Worm (Caenorhabditis elegans) whole organism, early embryonic: ENCODE data around the gene Y57G11B.2.

Experiments
- B0310.2 ChIP-seq: sonication (generic microtip); optimal IDR thresholded peaks from 2 replicates; lab custom pipeline; 2016; ENCODE audit warnings: mild to moderate bottlenecking, missing genetic modification characterization, missing compliant biosample characterization
- F13C5.2 ChIP-seq: sonication (generic microtip); optimal IDR thresholded peaks from 2 replicates; lab custom pipeline; 2017; ENCODE audit warnings: mild to moderate bottlenecking, missing genetic modification characterization, inconsistent platforms, missing compliant biosample characterization
- aly-1 ChIP-seq: sonication (generic microtip); optimal IDR thresholded peaks from 2 replicates; lab custom pipeline; 2016; ENCODE audit warnings: missing genetic modification characterization, missing compliant biosample characterization
- ama-1 ChIP-seq: fragments of 150-350 bp; optimal IDR thresholded peaks from 2 replicates; lab custom pipeline; 2014
- ceh-13 ChIP-seq: fragments of 200-800 bp; sonication (Bioruptor generic); optimal IDR thresholded peaks from 2 replicates; lab custom pipeline; 2018; ENCODE audit warnings: mild to moderate bottlenecking, missing genetic modification characterization, missing compliant biosample characterization
- ceh-36 ChIP-seq: sonication (generic microtip); optimal IDR thresholded peaks from 2 replicates; lab custom pipeline; 2016; ENCODE audit warnings: missing genetic modification characterization, inconsistent platforms, missing compliant biosample characterization
- ets-7 ChIP-seq: sonication (generic microtip); optimal IDR thresholded peaks from 2 replicates; lab custom pipeline; 2016; ENCODE audit warnings: missing genotype, missing genetic modification characterization, missing compliant biosample characterization
- flt-1 ChIP-seq: fragments of 200-800 bp; sonication (Bioruptor generic); IDR thresholded peaks from 2 replicates; pipeline ENCODE4 v1.3.6; 2022; ENCODE audit warnings: missing genetic modification characterization, missing compliant biosample characterization
- hmbx-1 ChIP-seq: sonication (generic microtip); optimal IDR thresholded peaks from 2 replicates; lab custom pipeline; 2016; ENCODE audit warnings: mild to moderate bottlenecking, missing genetic modification characterization, missing compliant biosample characterization
- hmg-4 ChIP-seq: fragments of 200-800 bp; sonication (Bioruptor generic); optimal IDR thresholded peaks from 2 replicates; lab custom pipeline; 2018; ENCODE audit warnings: mild to moderate bottlenecking, missing genetic modification characterization, missing compliant biosample characterization
- hnd-1 ChIP-seq: sonication (generic microtip); optimal IDR thresholded peaks from 2 replicates; lab custom pipeline; 2016; ENCODE audit warnings: missing genetic modification characterization, missing compliant biosample characterization
- pes-1 ChIP-seq: fragments of 200-800 bp; sonication (Bioruptor generic); IDR thresholded peaks from 2 replicates; pipeline ENCODE4 v1.3.6; 2022; ENCODE audit warnings: missing genetic modification reagents, missing genetic modification characterization, missing compliant biosample characterization
- scrt-1 ChIP-seq: fragments of 200-800 bp; sonication (Bioruptor generic); IDR thresholded peaks from 2 replicates; pipeline ENCODE4 v1.3.6; 2022; ENCODE audit warnings: missing genetic modification characterization, missing compliant biosample characterization
- sea-1 ChIP-seq: fragments of 200-800 bp; sonication (Bioruptor generic); conservative IDR thresholded peaks from 2 replicates; pipeline ENCODE4 v1.3.6; 2022; ENCODE audit warnings: missing genetic modification characterization, missing compliant biosample characterization
- tbx-11 ChIP-seq: fragments of 200-800 bp; sonication (Bioruptor generic); IDR thresholded peaks from 2 replicates; pipeline ENCODE4 v1.3.6; 2022; ENCODE audit warnings: missing genetic modification characterization, missing compliant biosample characterization
- tbx-37 ChIP-seq: fragments of 200-800 bp; sonication (Bioruptor generic); conservative IDR thresholded peaks from 2 replicates; pipeline ENCODE4 v1.3.6; 2022; ENCODE audit warnings: missing genetic modification reagents, missing genetic modification characterization, missing compliant biosample characterization
- tra-4 ChIP-seq: sonication (generic microtip); optimal IDR thresholded peaks from 2 replicates; lab custom pipeline; 2017; ENCODE audit warnings: missing genetic modification characterization, missing compliant biosample characterization

Y57G11B.2 gene

DNA sequence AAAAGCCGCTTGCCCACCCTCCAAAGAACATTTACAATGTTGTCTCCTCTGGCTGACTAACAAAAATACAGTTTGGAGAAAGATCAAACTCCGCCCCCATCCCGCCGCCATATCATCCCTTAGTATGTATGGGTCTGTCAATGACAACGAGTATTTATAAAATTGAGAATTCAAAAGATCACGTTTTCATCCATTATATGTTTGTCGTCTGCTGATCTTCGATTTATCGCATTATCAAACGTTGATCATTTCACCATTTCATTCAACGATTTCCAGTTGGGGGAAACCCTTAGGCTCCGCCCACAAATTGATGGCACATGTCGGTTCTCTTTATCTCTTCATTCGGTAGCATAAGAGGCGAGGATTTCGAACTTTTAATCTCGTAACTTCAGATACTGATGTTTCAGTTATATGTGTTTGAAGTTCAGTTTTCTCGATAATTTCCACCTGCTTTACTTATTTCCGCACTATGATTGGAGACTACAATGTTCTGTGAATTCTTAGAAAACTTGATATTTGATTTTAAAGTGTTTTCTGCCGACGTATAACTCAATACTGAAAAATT is 49.1 kb downstream of the Y57G11B.2 start:
- TF ChIP-seq B0310.2 (tag; lab: Kevin White, UChicago) (no peak), F13C5.2 (tag; lab: Kevin White, UChicago) (no peak), ceh-13 (GFP tag; lab: Kevin White, UChicago) (no peak), tra-4 (tag; lab: Kevin White, UChicago) (no peak), scrt-1 (GFP tag; lab: Robert Waterston, UW) (no peak), hmbx-1 (tag; lab: Kevin White, UChicago) (no peak), sea-1 (GFP tag; lab: Robert Waterston, UW) (no peak), hmg-4 (GFP tag; lab: Kevin White, UChicago) (no peak), ama-1 (lab: Kevin White, UChicago) (no peak), ceh-36 (tag; lab: Kevin White, UChicago) (no peak), ets-7 (tag; lab: Kevin White, UChicago) (no peak), pes-1 (GFP tag; lab: Robert Waterston, UW) (no peak), tbx-37 (GFP tag; lab: Robert Waterston, UW) (no peak)

DNA sequence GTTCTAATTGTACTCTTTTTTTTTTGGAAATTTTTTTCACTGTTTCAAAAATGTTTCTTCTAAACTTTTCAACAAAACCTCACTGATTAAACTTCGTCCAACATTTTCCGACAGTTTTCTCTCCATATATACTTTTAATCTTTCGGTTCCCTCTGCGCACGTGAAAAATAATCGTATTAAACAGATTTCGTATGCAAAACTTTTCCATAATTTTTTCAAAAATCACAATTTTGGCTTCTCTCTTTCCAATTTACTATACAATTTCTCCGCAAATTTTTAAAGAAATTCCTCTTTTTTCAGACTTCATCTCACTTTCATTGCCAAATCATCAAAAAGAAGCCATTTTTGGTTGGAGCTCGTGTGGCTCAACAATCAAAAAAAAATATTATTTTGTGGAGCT is 51.1 kb downstream of the Y57G11B.2 start, which contains the start of gene dmd-6:
Gene dmd-6 (plus strand): TSS at position 301 of the 400 bp plus-strand sequence.
- TF ChIP-seq B0310.2 (tag; lab: Kevin White, UChicago) (no peak), flt-1 (GFP tag; lab: Robert Waterston, UW) (no peak), hmbx-1 (tag; lab: Kevin White, UChicago) (no peak), ama-1 (lab: Kevin White, UChicago) (no peak), hnd-1 (tag; lab: Kevin White, UChicago) (no peak), scrt-1 (GFP tag; lab: Robert Waterston, UW) (no peak), sea-1 (GFP tag; lab: Robert Waterston, UW) (no peak), F13C5.2 (tag; lab: Kevin White, UChicago) (no peak), ets-7 (tag; lab: Kevin White, UChicago) (no peak), pes-1 (GFP tag; lab: Robert Waterston, UW) (no peak), tbx-11 (GFP tag; lab: Robert Waterston, UW) (no peak), hmg-4 (GFP tag; lab: Kevin White, UChicago) (no peak), tbx-37 (GFP tag; lab: Robert Waterston, UW) (no peak), aly-1 (tag; lab: Kevin White, UChicago) (no peak), ceh-13 (GFP tag; lab: Kevin White, UChicago) (no peak), tra-4 (tag; lab: Kevin White, UChicago) (no peak)
